Worm (Caenorhabditis elegans) whole organism, L3 larva: Measurements from ENCODE around the gene F07F6.1.

Experiments used
- R02D3.7 ChIP-seq: fragments of 150-350 bp; optimal IDR thresholded peaks from 2 replicates; lab custom pipeline; 2014; ENCODE audit warnings: missing biosample characterization, missing genetic modification characterization
- ZK546.5 ChIP-seq: sonication (generic microtip); optimal IDR thresholded peaks from 2 replicates; lab custom pipeline; 2017; ENCODE audit warnings: missing biosample characterization, missing genetic modification characterization
- aly-2 ChIP-seq: fragments of 150-350 bp; optimal IDR thresholded peaks from 2 replicates; lab custom pipeline; 2014; ENCODE audit warnings: missing biosample characterization, missing genetic modification characterization
- ama-1 ChIP-seq: fragments of 150-350 bp; optimal IDR thresholded peaks from 2 replicates; lab custom pipeline; 2018
- ceh-16 ChIP-seq: sonication (generic microtip); optimal IDR thresholded peaks from 2 replicates; lab custom pipeline; 2017; ENCODE audit warnings: missing biosample characterization, missing genetic modification characterization
- ceh-82 ChIP-seq: fragments of 150-350 bp; optimal IDR thresholded peaks from 2 replicates; lab custom pipeline; 2014; ENCODE audit warnings: missing biosample characterization, missing genetic modification characterization
- ceh-9 ChIP-seq: sonication (generic microtip); optimal IDR thresholded peaks from 2 replicates; lab custom pipeline; 2018; ENCODE audit warnings: missing biosample characterization, missing genetic modification characterization
- egl-27 ChIP-seq: sonication (generic microtip); optimal IDR thresholded peaks from 4 replicates; lab custom pipeline; 2017; ENCODE audit warnings: missing biosample characterization, missing genetic modification reagents, missing genetic modification characterization
- elt-1 ChIP-seq: fragments of 150-350 bp; optimal IDR thresholded peaks from 2 replicates; lab custom pipeline; 2014; ENCODE audit warnings: missing biosample characterization, missing genetic modification characterization
- elt-2 ChIP-seq: sonication (generic microtip); optimal IDR thresholded peaks from 2 replicates; lab custom pipeline; 2016; ENCODE audit warnings: missing genetic modification reagents, mild to moderate bottlenecking, missing genetic modification characterization, missing compliant biosample characterization
- elt-3 ChIP-seq, 3 experiments: fragments of 150-350 bp in 1 of 3; sonication (generic microtip) in 2 of 3; optimal IDR thresholded peaks; 2 replicates in 2 of 3; 4 replicates in 1 of 3; lab custom pipeline; 2014 to 2017; ENCODE audit warnings: missing biosample characterization in 3 of 3, missing genetic modification characterization in 3 of 3
- eor-1 ChIP-seq, 2 experiments: fragments of 150-350 bp; optimal IDR thresholded peaks; 2 replicates each; lab custom pipeline; 2014 to 2018; ENCODE audit warnings: missing biosample characterization in 2 of 2, missing genetic modification characterization in 2 of 2
- fkh-10 ChIP-seq: sonication (generic microtip); optimal IDR thresholded peaks from 2 replicates; lab custom pipeline; 2017; ENCODE audit warnings: missing biosample characterization, missing genetic modification reagents, missing genetic modification characterization
- fos-1 ChIP-seq: fragments of 150-350 bp; optimal IDR thresholded peaks from 2 replicates; lab custom pipeline; 2014; ENCODE audit warnings: missing biosample characterization, missing genetic modification characterization
- hmg-11 ChIP-seq: sonication (generic microtip); optimal IDR thresholded peaks from 2 replicates; lab custom pipeline; 2016; ENCODE audit warnings: missing genetic modification characterization, missing compliant biosample characterization
- lsy-12 ChIP-seq: sonication (generic microtip); optimal IDR thresholded peaks from 2 replicates; lab custom pipeline; 2016; ENCODE audit warnings: mild to moderate bottlenecking, missing genetic modification characterization, missing compliant biosample characterization
- mml-1 ChIP-seq: fragments of 150-350 bp; sonication (generic microtip); optimal IDR thresholded peaks from 3 replicates; lab custom pipeline; 2014; ENCODE audit warnings: missing biosample characterization, missing genetic modification characterization
- nhr-237 ChIP-seq: fragments of 150-350 bp; optimal IDR thresholded peaks from 2 replicates; lab custom pipeline; 2014; ENCODE audit warnings: missing biosample characterization, missing genetic modification characterization
- nhr-25 ChIP-seq: sonication (generic microtip); optimal IDR thresholded peaks from 2 replicates; lab custom pipeline; 2017; ENCODE audit warnings: missing biosample characterization, missing genetic modification characterization
- nhr-28 ChIP-seq: fragments of 150-350 bp; optimal IDR thresholded peaks from 2 replicates; lab custom pipeline; 2014; ENCODE audit warnings: missing biosample characterization, missing genetic modification characterization
- nhr-43 ChIP-seq: sonication (generic microtip); optimal IDR thresholded peaks from 2 replicates; lab custom pipeline; 2016; ENCODE audit warnings: mild to moderate bottlenecking, missing genetic modification characterization, missing compliant biosample characterization; ENCODE audit not compliant: poor library complexity, severe bottlenecking
- nhr-67 ChIP-seq: fragments of 150-350 bp; optimal IDR thresholded peaks from 2 replicates; lab custom pipeline; 2014; ENCODE audit warnings: missing biosample characterization, missing genetic modification characterization
- nhr-77 ChIP-seq: fragments of 150-350 bp; optimal IDR thresholded peaks from 2 replicates; lab custom pipeline; 2014; ENCODE audit warnings: missing biosample characterization, missing genetic modification characterization
- pha-4 ChIP-seq: fragments of 150-350 bp; optimal IDR thresholded peaks from 2 replicates; lab custom pipeline; 2014; ENCODE audit warnings: missing biosample characterization, missing genetic modification reagents, missing genetic modification characterization
- pqm-1 ChIP-seq: fragments of 150-350 bp; optimal IDR thresholded peaks from 2 replicates; lab custom pipeline; 2017; ENCODE audit warnings: missing biosample characterization, missing genetic modification characterization, inconsistent platforms
- sea-2 ChIP-seq: fragments of 150-350 bp; sonication (generic microtip); optimal IDR thresholded peaks from 4 replicates; lab custom pipeline; 2014; ENCODE audit warnings: missing biosample characterization, missing genetic modification reagents, missing genetic modification characterization
- skn-1 ChIP-seq: fragments of 150-350 bp; optimal IDR thresholded peaks from 2 replicates; lab custom pipeline; 2014; ENCODE audit warnings: missing biosample characterization, missing genetic modification characterization
- snpc-4 ChIP-seq: fragments of 150-350 bp; optimal IDR thresholded peaks from 2 replicates; lab custom pipeline; 2014; ENCODE audit warnings: missing biosample characterization, missing genetic modification characterization
- tbx-2 ChIP-seq: sonication (generic microtip); optimal IDR thresholded peaks from 2 replicates; lab custom pipeline; 2016; ENCODE audit warnings: mild to moderate bottlenecking, missing genetic modification characterization, missing compliant biosample characterization
- unc-39 ChIP-seq: sonication (generic microtip); optimal IDR thresholded peaks from 4 replicates; lab custom pipeline; 2017; ENCODE audit warnings: missing biosample characterization, missing genetic modification characterization
- zag-1 ChIP-seq: fragments of 150-350 bp; optimal IDR thresholded peaks from 2 replicates; lab custom pipeline; 2014; ENCODE audit warnings: missing biosample characterization, missing genetic modification characterization
- ztf-11 ChIP-seq: fragments of 150-350 bp; optimal IDR thresholded peaks from 2 replicates; lab custom pipeline; 2014; ENCODE audit warnings: missing biosample characterization, missing genetic modification characterization

Gene F07F6.1

ce11 chrII:5391447-5391846, 46.2 kb upstream of the F07F6.1 start:
- TF ChIP-seq ceh-16: no peak
- TF ChIP-seq lsy-12 (tag; lab: Kevin White, UChicago): no peak
- no peak for TF ChIP-seq sea-2 (GFP tag; lab: Kevin White, UChicago)
- no peak for TF ChIP-seq nhr-77 (tag; lab: Kevin White, UChicago)
- no peak for TF ChIP-seq ama-1 (lab: Kevin White, UChicago)
- TF ChIP-seq nhr-28 (tag; lab: Kevin White, UChicago): no peak
- no peak for TF ChIP-seq tbx-2 (tag; lab: Kevin White, UChicago)

ce11 chrII:5393090-5393489, 44.6 kb upstream of the F07F6.1 start, which contains the start of gene brap-2:
brap-2 (minus strand) TSS chrII:5393190.
- TF ChIP-seq pqm-1: no peak
- TF ChIP-seq nhr-67 (tag; lab: Kevin White, UChicago): no peak
- no peak for TF ChIP-seq zag-1 (tag; lab: Kevin White, UChicago)
- no peak for TF ChIP-seq ZK546.5 (tag; lab: Kevin White, UChicago)
- no peak for TF ChIP-seq unc-39 (tag; lab: Kevin White, UChicago)
- TF ChIP-seq nhr-43 (tag; lab: Kevin White, UChicago): no peak
- no peak for TF ChIP-seq tbx-2 (tag; lab: Kevin White, UChicago)
- no peak for TF ChIP-seq elt-3 (tag; optimal IDR thresholded peaks at IDR 0.05; lab: Kevin White, UChicago)
- TF ChIP-seq ceh-9 (tag; lab: Kevin White, UChicago): no peak
- TF ChIP-seq nhr-237: no peak
- TF ChIP-seq skn-1 (tag; lab: Kevin White, UChicago): no peak
- no peak for TF ChIP-seq fkh-10 (GFP tag; lab: Kevin White, UChicago)
- no peak for TF ChIP-seq nhr-28 (tag; lab: Kevin White, UChicago)
- TF ChIP-seq ztf-11 (tag; lab: Kevin White, UChicago): no peak
- no peak for TF ChIP-seq lsy-12 (tag; lab: Kevin White, UChicago)
- TF ChIP-seq fos-1 (tag; lab: Kevin White, UChicago): no peak
- TF ChIP-seq ceh-82: no peak
- TF ChIP-seq eor-1 (tag; optimal IDR thresholded peaks at IDR 0.05; lab: Kevin White, UChicago): no peak
- TF ChIP-seq nhr-25 (tag; lab: Kevin White, UChicago): no peak
- TF ChIP-seq, all 47 proteins: peak for 0

- no peak for TF ChIP-seq nhr-237
- TF ChIP-seq ztf-11 (tag; lab: Kevin White, UChicago): no peak
- no peak for TF ChIP-seq zag-1 (tag; lab: Kevin White, UChicago)
- TF ChIP-seq ceh-16: no peak
- TF ChIP-seq elt-2 (tag; lab: Kevin White, UChicago): no peak
- no peak for TF ChIP-seq egl-27 (tag; lab: Kevin White, UChicago)
- no peak for TF ChIP-seq nhr-77 (tag; lab: Kevin White, UChicago)
- no peak for TF ChIP-seq skn-1 (tag; lab: Kevin White, UChicago)
- no peak for TF ChIP-seq elt-1 (tag; lab: Kevin White, UChicago)
- no peak for TF ChIP-seq fkh-10 (GFP tag; lab: Kevin White, UChicago)
- no peak for TF ChIP-seq tbx-2 (tag; lab: Kevin White, UChicago)
- TF ChIP-seq fos-1 (tag; lab: Kevin White, UChicago): no peak
- TF ChIP-seq pqm-1: no peak
- no peak for TF ChIP-seq mml-1 (tag; lab: Kevin White, UChicago)
- no peak for TF ChIP-seq R02D3.7 (tag; lab: Kevin White, UChicago)
- no peak for TF ChIP-seq snpc-4 (tag; lab: Kevin White, UChicago)
- no peak for TF ChIP-seq ceh-9 (tag; lab: Kevin White, UChicago)
Measured at ce11 chrII:5395594-5395993, 42.1 kb upstream of the F07F6.1 start, which contains the start of gene pink-1. pink-1 (minus strand) TSS chrII:5395694.

ce11 chrII:5398779-5399178, 38.9 kb upstream of the F07F6.1 start, which contains the start of gene fbxl-3:
fbxl-3 (minus strand) TSS chrII:5398902.
- TF ChIP-seq hmg-11 (tag; lab: Kevin White, UChicago) (peak; percentile 22), nhr-43 (tag; lab: Kevin White, UChicago) (no peak)

- TF ChIP-seq hmg-11 (tag; lab: Kevin White, UChicago) (peak; percentile 30), aly-2 (tag; lab: Kevin White, UChicago) (no peak), elt-2 (tag; lab: Kevin White, UChicago) (peak; percentile 40), ceh-9 (tag; lab: Kevin White, UChicago) (no peak), nhr-67 (tag; lab: Kevin White, UChicago) (no peak), nhr-43 (tag; lab: Kevin White, UChicago) (no peak), pha-4 (tag; lab: Kevin White, UChicago) (peak; percentile 50), eor-1 (tag; optimal IDR thresholded peaks at IDR 0.05; lab: Kevin White, UChicago) (no peak)
Measured at ce11 chrII:5399201-5399600, 38.5 kb upstream of the F07F6.1 start, which contains the start of gene mog-5. mog-5 (plus strand) TSS chrII:5399538.
